Fruit fly (Drosophila melanogaster) whole organism, embryonic: ENCODE results near the gene Glg1.

Experiments used
- CG10366 ChIP-seq: fragments of 200-800 bp; sonication (Bioruptor generic); IDR thresholded peaks from 2 replicates; pipeline ENCODE4 v1.3.6; 2022; ENCODE audit warnings: missing biosample characterization, missing genetic modification characterization
- CG10462 ChIP-seq: fragments of 200-800 bp; sonication (Bioruptor generic); optimal IDR thresholded peaks from 2 replicates; lab custom pipeline; 2016; ENCODE audit warnings: missing biosample characterization, missing genetic modification characterization
- CG10959 ChIP-seq: fragments of 200-800 bp; sonication (Bioruptor generic); IDR thresholded peaks from 2 replicates; pipeline ENCODE4 v1.3.6; 2022; ENCODE audit warnings: missing biosample characterization, missing genetic modification characterization
- CG12659 ChIP-seq: fragments of 200-800 bp; sonication (Bioruptor generic); optimal IDR thresholded peaks from 3 replicates; lab custom pipeline; 2017; ENCODE audit warnings: mild to moderate bottlenecking, missing biosample characterization, missing genetic modification reagents, missing genetic modification characterization
- CG13296 ChIP-seq: fragments of 200-800 bp; sonication (Bioruptor generic); optimal IDR thresholded peaks from 3 replicates; lab custom pipeline; 2018; ENCODE audit warnings: missing biosample characterization, mild to moderate bottlenecking, missing genetic modification characterization
- CG13775 ChIP-seq: fragments of 200-800 bp; sonication (Bioruptor generic); optimal IDR thresholded peaks from 3 replicates; lab custom pipeline; 2017; ENCODE audit warnings: missing biosample characterization, mild to moderate bottlenecking, missing genetic modification characterization
- CG14860 ChIP-seq: fragments of 200-800 bp; sonication (Bioruptor generic); IDR thresholded peaks from 3 replicates; pipeline ENCODE4 v1.3.6; 2022; ENCODE audit warnings: missing biosample characterization, missing genetic modification characterization; ENCODE audit not compliant: partially characterized antibody
- CG15601 ChIP-seq: fragments of 200-800 bp; sonication (Bioruptor generic); optimal IDR thresholded peaks from 3 replicates; lab custom pipeline; 2019; ENCODE audit warnings: missing biosample characterization, mild to moderate bottlenecking, missing genetic modification characterization, moderate library complexity
- CG17186 ChIP-seq: fragments of 200-800 bp; sonication (Bioruptor generic); optimal IDR thresholded peaks from 3 replicates; lab custom pipeline; 2017; ENCODE audit warnings: missing biosample characterization, missing genetic modification reagents, missing genetic modification characterization
- CG1792 ChIP-seq: fragments of 200-800 bp; sonication (Bioruptor generic); optimal IDR thresholded peaks from 2 replicates; lab custom pipeline; 2016; ENCODE audit warnings: missing biosample characterization, missing genetic modification characterization
- CG18262 ChIP-seq: fragments of 200-800 bp; optimal IDR thresholded peaks from 3 replicates; lab custom pipeline; 2019; ENCODE audit warnings: missing biosample characterization, mild to moderate bottlenecking, missing genetic modification characterization, moderate library complexity
- CG18599 ChIP-seq: fragments of 200-800 bp; sonication (Bioruptor generic); optimal IDR thresholded peaks from 3 replicates; lab custom pipeline; 2017; ENCODE audit warnings: missing biosample characterization, missing genetic modification characterization, mild to moderate bottlenecking, moderate library complexity, missing genetic modification reagents
- CG2120 ChIP-seq: fragments of 200-800 bp; sonication (Bioruptor generic); optimal IDR thresholded peaks from 3 replicates; lab custom pipeline; 2016; ENCODE audit warnings: missing biosample characterization, missing genetic modification characterization
- CG2199 ChIP-seq: fragments of 200-800 bp; sonication (Bioruptor generic); IDR thresholded peaks from 3 replicates; pipeline ENCODE4 v1.3.6; 2022; ENCODE audit warnings: missing biosample characterization, missing genetic modification characterization
- CG2712 ChIP-seq: fragments of 200-800 bp; optimal IDR thresholded peaks from 3 replicates; lab custom pipeline; 2019; ENCODE audit warnings: missing biosample characterization, mild to moderate bottlenecking, missing genetic modification characterization, moderate library complexity
- CG31388 ChIP-seq: fragments of 200-800 bp; sonication (Bioruptor generic); optimal IDR thresholded peaks from 2 replicates; lab custom pipeline; 2016; ENCODE audit warnings: missing biosample characterization, missing genetic modification characterization
- CG34422 ChIP-seq: fragments of 200-800 bp; sonication (Bioruptor generic); IDR thresholded peaks from 3 replicates; pipeline ENCODE4 v1.3.6; 2022; ENCODE audit warnings: missing biosample characterization, missing genetic modification characterization
- CG3726 ChIP-seq: fragments of 200-800 bp; sonication (Bioruptor generic); IDR thresholded peaks from 3 replicates; pipeline ENCODE4, ENCODE4 v1.3.6; 2022; ENCODE audit warnings: missing biosample characterization, missing genetic modification characterization
- CG4282 ChIP-seq: fragments of 200-800 bp; sonication (Bioruptor generic); optimal IDR thresholded peaks from 2 replicates; lab custom pipeline; 2016; ENCODE audit warnings: missing biosample characterization, missing genetic modification characterization
- CG6654 ChIP-seq: fragments of 200-800 bp; sonication (Bioruptor generic); optimal IDR thresholded peaks from 2 replicates; lab custom pipeline; 2017; ENCODE audit warnings: missing biosample characterization, mild to moderate bottlenecking, missing genetic modification characterization
- CG6813 ChIP-seq: fragments of 200-800 bp; sonication (Bioruptor generic); optimal IDR thresholded peaks from 2 replicates; lab custom pipeline; 2017; ENCODE audit warnings: missing biosample characterization, missing genetic modification characterization, mild to moderate bottlenecking, moderate library complexity, missing genetic modification reagents
- CG8924 ChIP-seq: fragments of 200-800 bp; optimal IDR thresholded peaks from 3 replicates; lab custom pipeline; 2019; ENCODE audit warnings: missing biosample characterization, mild to moderate bottlenecking, missing genetic modification characterization, moderate library complexity
- CG8944 ChIP-seq: fragments of 200-800 bp; sonication (Bioruptor generic); optimal IDR thresholded peaks from 3 replicates; lab custom pipeline; 2016; ENCODE audit warnings: missing biosample characterization, missing genetic modification characterization
- Dip3 ChIP-seq: fragments of 200-800 bp; sonication (Bioruptor generic); optimal IDR thresholded peaks from 3 replicates; lab custom pipeline; 2016; ENCODE audit warnings: missing biosample characterization, missing genetic modification characterization
- Doc3 ChIP-seq: fragments of 200-800 bp; sonication (Bioruptor generic); IDR thresholded peaks from 3 replicates; pipeline ENCODE4 v1.3.6; 2022; ENCODE audit warnings: missing biosample characterization, missing genetic modification characterization; ENCODE audit not compliant: partially characterized antibody
- HmgD ChIP-seq: fragments of 200-800 bp; sonication (Bioruptor generic); optimal IDR thresholded peaks from 3 replicates; lab custom pipeline; 2016; ENCODE audit warnings: missing biosample characterization, missing genetic modification characterization
- Hr78 ChIP-seq, 2 experiments: fragments of 200-800 bp in 1 of 2; fragments of >200 bp in 1 of 2; sonication (Bioruptor generic) in 1 of 2; optimal IDR thresholded peaks; 2 replicates each; lab custom pipeline; 2017 to 2019; ENCODE audit warnings: missing biosample characterization in 2 of 2, missing genetic modification characterization in 2 of 2, mild to moderate bottlenecking in 1 of 2, moderate library complexity in 1 of 2
- Lhr ChIP-seq: fragments of 200-800 bp; sonication (Bioruptor generic); optimal IDR thresholded peaks from 3 replicates; lab custom pipeline; 2017; ENCODE audit warnings: mild to moderate bottlenecking, missing biosample characterization, missing genetic modification reagents, missing genetic modification characterization
- Rx ChIP-seq: fragments of 200-800 bp; sonication (Bioruptor generic); IDR thresholded peaks from 2 replicates; pipeline ENCODE4 v1.3.6; 2022; ENCODE audit warnings: missing biosample characterization, missing genetic modification characterization
- Sox100B ChIP-seq: fragments of 200-800 bp; sonication (Bioruptor generic); optimal IDR thresholded peaks from 3 replicates; lab custom pipeline; 2018; ENCODE audit warnings: missing biosample characterization, mild to moderate bottlenecking, missing genetic modification characterization
- Sry-β ChIP-seq: fragments of 200-800 bp; sonication (Bioruptor generic); optimal IDR thresholded peaks from 2 replicates; lab custom pipeline; 2018; ENCODE audit warnings: missing biosample characterization, mild to moderate bottlenecking, missing genetic modification characterization, moderate library complexity
- Ssrp ChIP-seq: fragments of 200-800 bp; sonication (Bioruptor generic); optimal IDR thresholded peaks from 2 replicates; lab custom pipeline; 2018; ENCODE audit warnings: missing biosample characterization, mild to moderate bottlenecking, missing genetic modification characterization, moderate library complexity
- Taf1 ChIP-seq: fragments of 200-800 bp; sonication (Bioruptor generic); IDR thresholded peaks from 2 replicates; pipeline ENCODE4 v1.3.6; 2022; ENCODE audit warnings: missing biosample characterization, missing genetic modification characterization
- bcd ChIP-seq: fragments of 200-800 bp; sonication (Bioruptor generic); optimal IDR thresholded peaks from 2 replicates; lab custom pipeline; 2017; ENCODE audit warnings: missing biosample characterization, mild to moderate bottlenecking, missing genetic modification characterization
- crc ChIP-seq: fragments of 200-800 bp; sonication (Bioruptor generic); optimal IDR thresholded peaks from 2 replicates; lab custom pipeline; 2016; ENCODE audit warnings: missing biosample characterization, missing genetic modification characterization
- eve ChIP-seq, 2 experiments: fragments of >200 bp; optimal IDR thresholded peaks; 2 replicates each; lab custom pipeline; 2017; ENCODE audit warnings: missing biosample characterization in 2 of 2, missing genetic modification characterization in 2 of 2
- ewg ChIP-seq: fragments of 200-800 bp; sonication (Bioruptor generic); optimal IDR thresholded peaks from 3 replicates; lab custom pipeline; 2017; ENCODE audit warnings: mild to moderate bottlenecking, missing biosample characterization, missing genetic modification reagents, missing genetic modification characterization
- exex ChIP-seq: fragments of 200-800 bp; sonication (Bioruptor generic); optimal IDR thresholded peaks from 4 replicates; lab custom pipeline; 2018; ENCODE audit warnings: missing biosample characterization, mild to moderate bottlenecking, missing genetic modification characterization, moderate library complexity
- gem ChIP-seq: fragments of 200-800 bp; sonication (Bioruptor generic); optimal IDR thresholded peaks from 2 replicates; lab custom pipeline; 2019; ENCODE audit warnings: missing biosample characterization, mild to moderate bottlenecking, missing genetic modification characterization, moderate library complexity
- h ChIP-seq: fragments of >200 bp; optimal IDR thresholded peaks from 2 replicates; lab custom pipeline; 2017
- ham ChIP-seq: fragments of 200-800 bp; sonication (Bioruptor generic); IDR thresholded peaks from 2 replicates; pipeline ENCODE4 v1.3.6; 2022; ENCODE audit warnings: missing biosample characterization, missing genetic modification characterization
- jigr1 ChIP-seq: fragments of 200-800 bp; sonication (Bioruptor generic); IDR thresholded peaks from 3 replicates; pipeline ENCODE4 v1.3.6; 2022; ENCODE audit warnings: missing biosample characterization, missing genetic modification characterization
- kni ChIP-seq: fragments of 200-800 bp; sonication (Bioruptor generic); optimal IDR thresholded peaks from 3 replicates; lab custom pipeline; 2017; ENCODE audit warnings: mild to moderate bottlenecking, missing biosample characterization, missing genetic modification reagents, missing genetic modification characterization
- pho ChIP-seq: fragments of 200-800 bp; sonication (Bioruptor generic); optimal IDR thresholded peaks from 2 replicates; lab custom pipeline; 2016; ENCODE audit warnings: missing biosample characterization, missing genetic modification characterization
- ranshi ChIP-seq: fragments of 200-800 bp; sonication (Bioruptor generic); IDR thresholded peaks from 2 replicates; pipeline ENCODE4 v1.3.6; 2022; ENCODE audit warnings: missing biosample characterization, missing genetic modification characterization
- repo ChIP-seq: fragments of 200-800 bp; sonication (Bioruptor generic); optimal IDR thresholded peaks from 2 replicates; lab custom pipeline; 2016; ENCODE audit warnings: missing biosample characterization, missing genetic modification characterization
- scrt ChIP-seq: fragments of 200-800 bp; sonication (Bioruptor generic); optimal IDR thresholded peaks from 2 replicates; lab custom pipeline; 2018; ENCODE audit warnings: missing biosample characterization, mild to moderate bottlenecking, missing genetic modification characterization, moderate library complexity
- seq ChIP-seq: fragments of 200-800 bp; sonication (Bioruptor generic); IDR thresholded peaks from 2 replicates; pipeline ENCODE4 v1.3.6; 2022; ENCODE audit warnings: missing biosample characterization, missing genetic modification characterization
- sim ChIP-seq: fragments of 200-800 bp; sonication (Bioruptor generic); IDR thresholded peaks from 2 replicates; pipeline ENCODE4 v1.3.6; 2022; ENCODE audit warnings: missing biosample characterization, missing genetic modification characterization
- slbo ChIP-seq: fragments of 200-800 bp; sonication (Bioruptor generic); IDR thresholded peaks from 2 replicates; pipeline ENCODE4 v1.3.6; 2022; ENCODE audit warnings: missing biosample characterization, missing genetic modification characterization
- sob ChIP-seq: fragments of 200-800 bp; sonication (Bioruptor generic); IDR thresholded peaks from 2 replicates; pipeline ENCODE4 v1.3.6; 2022; ENCODE audit warnings: missing biosample characterization, missing genetic modification characterization
- unc-4 ChIP-seq: fragments of 200-800 bp; sonication (Bioruptor generic); IDR thresholded peaks from 2 replicates; pipeline ENCODE4 v1.3.6; 2022; ENCODE audit warnings: missing biosample characterization, missing genetic modification characterization; ENCODE audit not compliant: partially characterized antibody

The Glg1 gene

DNA sequence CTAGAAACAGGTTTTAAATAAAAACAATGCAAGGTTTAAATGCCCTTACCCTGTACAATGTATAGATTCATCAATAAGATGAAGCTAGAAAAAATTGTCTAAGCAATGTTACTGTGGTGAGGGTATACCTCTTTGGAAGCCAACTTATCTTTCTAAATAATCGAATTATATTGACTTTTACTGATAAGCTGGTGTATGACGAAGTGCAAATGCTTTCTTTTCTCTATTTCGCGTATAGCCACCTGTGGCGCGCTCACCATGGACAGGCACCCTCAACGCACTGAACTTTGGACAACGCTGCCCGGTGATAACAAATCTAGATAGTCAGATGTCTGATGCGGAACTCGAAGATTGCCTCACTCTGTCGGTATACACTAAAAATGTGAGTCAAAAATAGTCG is 5.4 kb downstream of the Glg1 start (continued):
- TF ChIP-seq Sox100B (GFP tag; lab: Kevin White, UChicago) (no peak), Taf1 (GFP tag; lab: Robert Waterston, UW) (no peak), slbo (GFP tag; lab: Robert Waterston, UW) (peak; percentile 48), CG6654 (GFP tag; lab: Kevin White, UChicago) (no peak), CG31388 (GFP tag; lab: Kevin White, UChicago) (no peak), CG18599 (GFP tag; lab: Kevin White, UChicago) (peak; percentile 34), h (lab: Kevin White, UChicago) (no peak), eve (GFP tag; optimal IDR thresholded peaks at IDR 0.05; lab: Kevin White, UChicago) (no peak), Sry-β (GFP tag; lab: Kevin White, UChicago) (no peak), bcd (GFP tag; lab: Kevin White, UChicago) (peak; percentile 15), sim (no peak), CG2712 (tag; lab: Kevin White, UChicago) (no peak), repo (GFP tag; lab: Kevin White, UChicago) (no peak), crc (no peak), unc-4 (GFP tag; lab: Robert Waterston, UW) (no peak), sob (GFP tag; lab: Robert Waterston, UW) (peak; percentile 9; the same call in 1 of the 2 replicates), scrt (no peak), CG15601 (no peak), CG10462 (GFP tag; lab: Kevin White, UChicago) (no peak), seq (GFP tag; lab: Robert Waterston, UW) (no peak), ranshi (GFP tag; lab: Robert Waterston, UW) (0 out of 2 replicates have a peak, but pooled peaks have one; percentile 10), CG8944 (GFP tag; lab: Kevin White, UChicago) (no peak), CG13296 (GFP tag; lab: Kevin White, UChicago) (no peak), CG10959 (GFP tag; lab: Robert Waterston, UW) (no peak), CG34422 (GFP tag; lab: Robert Waterston, UW) (no peak), CG3726 (GFP tag; lab: Robert Waterston, UW) (no peak), Doc3 (no peak), Hr78 (GFP tag; optimal IDR thresholded peaks at IDR 0.05; lab: Kevin White, UChicago) (peak in 1 of 2 experiments; percentile 65), CG2120 (GFP tag; lab: Kevin White, UChicago) (peak; percentile 5), pho (no peak), CG8924 (no peak), HmgD (no peak), gem (peak; percentile 38), CG12659 (GFP tag; lab: Kevin White, UChicago) (no peak), kni (GFP tag; lab: Kevin White, UChicago) (no peak), ham (GFP tag; lab: Robert Waterston, UW) (no peak), CG17186 (GFP tag; lab: Kevin White, UChicago) (no peak), CG10366 (GFP tag; lab: Robert Waterston, UW) (peak; percentile 34; the same call in 1 of the 2 replicates), CG18262 (tag; lab: Kevin White, UChicago) (peak; percentile 5), CG14860 (GFP tag; lab: Robert Waterston, UW) (no peak), exex (tag; lab: Kevin White, UChicago) (peak; percentile 51), Dip3 (GFP tag; lab: Kevin White, UChicago) (no peak), ewg (no peak), jigr1 (GFP tag; lab: Robert Waterston, UW) (no peak), CG6813 (GFP tag; lab: Kevin White, UChicago) (no peak), Ssrp (tag; lab: Kevin White, UChicago) (no peak), Lhr (no peak), CG4282 (GFP tag; lab: Kevin White, UChicago) (no peak), CG1792 (GFP tag; lab: Kevin White, UChicago) (no peak), CG13775 (GFP tag; lab: Kevin White, UChicago) (no peak), Rx (no peak), CG2199 (GFP tag; lab: Robert Waterston, UW) (no peak)
